Fruit fly (Drosophila melanogaster): ENCODE results near the gene Sec13.

dm6 chr3R:23356920-23357386 lies 875 bp downstream of the Sec13 start:
- no peak for TF ChIP-seq Sin3A (optimal IDR thresholded peaks at IDR 0.05)
- TF ChIP-seq psq (optimal IDR thresholded peaks at IDR 0.05) = no peak
- TF ChIP-seq insv (optimal IDR thresholded peaks at IDR 0.05) = no peak
